Fruit fly (Drosophila melanogaster): Measurements from ENCODE around the gene orb2.

orb2 gene

dm6 chr3L:8920710-8921109 is 33.6 kb downstream of the orb2 start (continued):
- TF ChIP-seq Max (GFP tag; optimal IDR thresholded peaks at IDR 0.05) (peak; percentile 40), CG18599 (GFP tag; optimal IDR thresholded peaks at IDR 0.05) (peak; percentile 81), ro (GFP tag; IDR thresholded peaks at IDR 0.05) (0 out of 2 replicates have a peak, but pooled peaks have one; percentile 23), sisA (GFP tag; IDR thresholded peaks at IDR 0.05) (peak; percentile 74), gsb-n (tag; optimal IDR thresholded peaks at IDR 0.05) (peak; percentile 12), Trl (optimal IDR thresholded peaks at IDR 0.05) (no peak), Trl (GFP tag; optimal IDR thresholded peaks at IDR 0.05) (peak; percentile 54), HLH54F (GFP tag; optimal IDR thresholded peaks at IDR 0.05) (peak; percentile 44), oc (tag; optimal IDR thresholded peaks at IDR 0.05) (peak; percentile 31), slp2 (GFP tag; optimal IDR thresholded peaks at IDR 0.05) (no peak), run (tag; optimal IDR thresholded peaks at IDR 0.05) (peak; percentile 59), CG7786 (GFP tag; optimal IDR thresholded peaks at IDR 0.05) (peak; percentile 33), Ets97D (GFP tag; optimal IDR thresholded peaks at IDR 0.05) (no peak), CG8359 (GFP tag; optimal IDR thresholded peaks at IDR 0.05; ENCODE audit: borderline replicate concordance) (peak; percentile 12), dmrt99B (tag; optimal IDR thresholded peaks at IDR 0.05) (peak; percentile 90), CG6689 (GFP tag; IDR thresholded peaks at IDR 0.05) (peak; percentile 66), Tbp (GFP tag; optimal IDR thresholded peaks at IDR 0.05) (no peak), CG2889 (GFP tag; IDR thresholded peaks at IDR 0.05) (no peak; the same call in 2 of the 3 replicates), HLHmδ (GFP tag; optimal IDR thresholded peaks at IDR 0.05) (no peak), CHES-1-like (GFP tag; optimal IDR thresholded peaks at IDR 0.05) (no peak), CG32772 (GFP tag; IDR thresholded peaks at IDR 0.05) (peak; percentile 57), Nf-YC (tag; optimal IDR thresholded peaks at IDR 0.05) (peak; percentile 28), CG12104 (GFP tag; optimal IDR thresholded peaks at IDR 0.05) (peak; percentile 4), CG12391 (tag; optimal IDR thresholded peaks at IDR 0.05) (peak; percentile 68), trem (tag; optimal IDR thresholded peaks at IDR 0.05) (peak; percentile 17), lmd (GFP tag; IDR thresholded peaks at IDR 0.05) (peak; percentile 71), CG15073 (GFP tag; optimal IDR thresholded peaks at IDR 0.05) (no peak), CG8089 (GFP tag; optimal IDR thresholded peaks at IDR 0.05) (peak; percentile 1), Dip3 (GFP tag; optimal IDR thresholded peaks at IDR 0.05) (peak; percentile 64), Meics (GFP tag; optimal IDR thresholded peaks at IDR 0.05) (peak; percentile 71), Six4 (GFP tag; optimal IDR thresholded peaks at IDR 0.05) (no peak), HLH3B (GFP tag; IDR thresholded peaks at IDR 0.05) (peak; percentile 69; the same call in 1 of the 2 replicates), CG2202 (tag; optimal IDR thresholded peaks at IDR 0.05) (no peak), pfk (GFP tag; optimal IDR thresholded peaks at IDR 0.05) (no peak), CG10267 (tag; optimal IDR thresholded peaks at IDR 0.05) (no peak), dan (GFP tag; IDR thresholded peaks at IDR 0.05) (no peak), her (GFP tag; optimal IDR thresholded peaks at IDR 0.05) (peak; percentile 33), croc (GFP tag; conservative IDR thresholded peaks at IDR 0.05) (peak; percentile 26; the same call in 2 of the 3 replicates), pum (GFP tag; optimal IDR thresholded peaks at IDR 0.05) (peak; percentile 51), CG12219 (GFP tag; optimal IDR thresholded peaks at IDR 0.05) (peak; percentile 52), dimm (GFP tag; IDR thresholded peaks at IDR 0.05) (0 out of 2 replicates have a peak, but pooled peaks have one; percentile 34), CG30020 (tag; optimal IDR thresholded peaks at IDR 0.05) (no peak), Mrtf (GFP tag; IDR thresholded peaks at IDR 0.05) (0 out of 3 replicates have a peak, but pooled peaks have one; percentile 42), Adf1 (GFP tag; IDR thresholded peaks at IDR 0.05) (no peak), CG15269 (tag; optimal IDR thresholded peaks at IDR 0.05) (peak; percentile 78), Dp (GFP tag; optimal IDR thresholded peaks at IDR 0.05) (no peak), hbn (GFP tag; IDR thresholded peaks at IDR 0.05; ENCODE audit: partially characterized antibody) (no peak), CG10209 (GFP tag; optimal IDR thresholded peaks at IDR 0.05) (peak; percentile 60), Sox100B (GFP tag; optimal IDR thresholded peaks at IDR 0.05) (peak; percentile 73), unc-4 (GFP tag; IDR thresholded peaks at IDR 0.05; ENCODE audit: partially characterized antibody) (no peak), CG18262 (tag; optimal IDR thresholded peaks at IDR 0.05) (peak; percentile 60)

Data from whole organism, embryonic.